Worm (Caenorhabditis elegans): ENCODE measurements around the gene mam-2.

- TF ChIP-seq tab-1 (GFP tag; IDR thresholded peaks at IDR 0.05) (no peak), ztf-23 (GFP tag; IDR thresholded peaks at IDR 0.05) (no peak), med-1 (GFP tag; optimal IDR thresholded peaks at IDR 0.05; ENCODE audit: insufficient read depth) (no peak), klf-2 (GFP tag; conservative IDR thresholded peaks at IDR 0.05) (no peak), T22C8.4 (GFP tag; IDR thresholded peaks at IDR 0.05) (no peak)
Measured at ce11 chrIV:9989416-9989815, 6.4 kb downstream of the mam-2 start.

Measured in whole organism, midembryonic.